Fruit fly (Drosophila melanogaster): ENCODE data around the gene robo2.

Gene robo2

DNA sequence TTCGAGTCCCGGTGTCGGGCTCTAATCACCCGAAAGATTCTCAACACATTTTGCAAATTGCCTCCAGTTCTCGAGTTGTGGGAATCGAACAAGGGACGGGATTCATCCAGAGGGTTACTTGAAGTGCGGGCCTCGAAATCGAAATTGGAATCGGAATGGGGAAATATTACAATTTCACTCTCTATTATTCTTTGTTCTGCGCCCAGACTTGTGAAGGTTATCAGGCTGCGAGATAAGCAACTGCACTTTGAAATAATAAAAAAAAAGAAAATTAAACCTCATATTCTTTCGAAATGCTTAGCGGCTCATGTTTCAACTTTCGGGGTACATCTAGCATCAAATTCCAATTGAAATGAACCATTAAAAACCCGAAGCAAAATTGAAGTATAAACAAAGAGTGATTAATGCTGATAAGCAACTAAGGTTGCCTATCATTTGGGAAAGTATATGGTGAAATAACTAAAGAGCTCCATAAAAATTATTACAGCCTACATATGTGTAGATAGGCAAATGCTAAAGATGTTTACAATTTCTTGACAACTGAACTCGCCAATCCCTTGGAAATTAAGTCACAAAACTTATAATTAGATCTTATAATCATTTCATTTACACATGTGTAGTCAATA is 21.9 kb upstream of the robo2 start, which contains the start of gene CG43402:
Gene CG43402, plus strand, starts transcription at position 576 of the 626 bp plus-strand sequence.
- TF ChIP-seq noc (tag; optimal IDR thresholded peaks at IDR 0.05): no peak

DNA sequence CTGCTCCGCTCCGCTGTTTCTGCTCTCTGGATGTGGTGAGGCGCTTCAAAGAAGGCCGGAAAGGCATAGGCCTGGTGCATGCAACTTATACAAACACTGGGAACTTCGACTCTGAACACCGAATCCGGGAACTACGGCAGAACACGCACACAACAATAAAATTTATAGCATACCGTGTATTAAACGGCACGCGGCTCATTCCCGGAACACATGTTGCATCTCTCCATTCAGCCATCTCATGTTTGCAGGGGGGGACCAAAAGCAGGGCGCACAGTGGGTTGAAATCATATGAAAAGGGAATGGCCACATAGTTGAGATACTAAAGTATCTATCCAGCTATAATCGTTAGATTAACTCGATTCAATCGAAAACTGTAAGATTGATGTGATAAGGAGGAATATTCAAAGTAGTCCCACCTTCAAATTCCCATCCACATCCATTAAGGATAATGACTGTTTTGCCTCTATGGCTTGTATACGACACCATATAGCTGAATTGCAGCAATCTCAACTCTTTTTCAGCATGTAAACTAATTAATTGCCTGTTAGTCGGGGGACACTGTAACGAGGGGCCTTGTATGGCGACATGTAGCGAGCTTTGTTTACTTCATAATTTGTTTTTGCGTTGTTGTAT is 19.7 kb upstream of the robo2 start:
- no peak for TF ChIP-seq noc (tag; optimal IDR thresholded peaks at IDR 0.05)

DNA sequence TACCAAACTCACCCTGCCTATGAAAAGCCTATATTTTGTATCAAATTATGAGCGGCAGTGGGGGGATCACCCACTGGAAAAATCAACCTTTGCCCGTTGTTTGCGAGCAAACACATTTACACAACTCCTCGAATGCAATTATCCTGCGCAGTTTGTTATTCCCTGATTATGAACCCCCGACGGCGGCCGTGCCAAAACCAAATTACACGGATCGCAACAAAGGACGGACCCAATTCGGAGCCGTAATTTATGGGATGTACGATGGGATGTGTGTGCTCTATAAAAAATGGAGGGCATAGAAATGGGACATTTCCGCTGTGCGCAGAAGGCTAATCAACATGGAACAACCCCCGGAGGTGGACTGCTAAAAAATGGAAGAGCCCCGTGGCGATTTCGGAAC is 15.2 kb upstream of the robo2 start:
- no peak for TF ChIP-seq noc (tag; optimal IDR thresholded peaks at IDR 0.05)

DNA sequence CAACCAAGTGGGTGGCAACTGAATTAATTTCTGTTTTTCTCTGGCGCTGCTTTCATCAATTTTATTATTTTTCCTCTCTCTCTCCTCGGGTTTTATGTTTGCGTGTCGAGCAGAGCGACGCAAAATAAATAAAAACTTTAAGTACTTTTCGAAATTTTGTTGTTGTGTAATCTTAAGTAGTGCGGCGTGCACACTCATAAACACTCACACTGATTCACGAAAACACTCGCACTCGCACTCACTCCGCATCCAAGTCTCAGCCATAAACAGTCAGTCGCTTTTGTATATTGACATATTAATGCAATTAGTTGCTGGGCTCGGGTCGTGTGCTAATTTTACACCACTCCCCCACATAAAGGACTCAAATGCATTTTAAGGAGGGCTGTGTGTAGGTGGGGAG is 14.7 kb upstream of the robo2 start:
- no peak for TF ChIP-seq noc (tag; optimal IDR thresholded peaks at IDR 0.05)

DNA sequence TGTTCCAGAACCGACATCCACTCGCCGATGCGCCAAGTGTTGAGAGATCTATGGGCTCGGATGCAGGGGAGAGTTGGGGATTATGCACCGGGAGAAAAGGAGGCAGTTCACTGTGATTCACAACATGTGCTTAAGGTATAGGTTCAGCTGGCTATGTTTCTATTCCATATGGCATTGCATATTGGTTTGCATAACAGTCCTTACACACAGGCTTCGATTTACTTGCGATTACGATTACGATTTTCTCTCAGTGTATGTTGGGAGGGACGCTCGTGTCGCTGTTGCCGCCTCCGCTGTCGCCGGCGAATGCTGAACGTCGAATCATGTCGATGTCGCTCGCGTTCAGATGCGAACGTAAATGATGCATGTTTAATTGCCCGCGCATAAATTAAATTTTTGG is 13.5 kb upstream of the robo2 start:
- TF ChIP-seq noc (tag; optimal IDR thresholded peaks at IDR 0.05): no peak

DNA sequence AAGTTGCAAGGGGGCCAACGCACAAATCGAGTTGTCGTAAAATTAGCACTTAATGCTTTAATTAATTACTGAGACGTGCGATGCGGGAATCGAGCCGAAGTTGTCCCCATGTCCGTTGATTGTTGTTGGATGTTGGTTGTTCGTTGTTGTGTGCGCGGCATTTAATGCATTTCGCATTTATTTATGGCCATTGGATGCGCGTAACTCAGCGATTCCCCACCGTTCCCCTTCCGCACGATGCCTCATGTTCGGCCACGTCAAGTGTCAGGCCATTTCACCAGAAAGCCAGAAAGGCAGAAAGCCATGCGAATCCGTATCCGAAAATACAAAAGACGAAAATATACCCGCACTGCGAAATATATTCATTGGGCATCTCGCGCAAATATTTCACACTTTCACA is 11.2 kb upstream of the robo2 start:
- TF ChIP-seq noc (tag; optimal IDR thresholded peaks at IDR 0.05): no peak

DNA sequence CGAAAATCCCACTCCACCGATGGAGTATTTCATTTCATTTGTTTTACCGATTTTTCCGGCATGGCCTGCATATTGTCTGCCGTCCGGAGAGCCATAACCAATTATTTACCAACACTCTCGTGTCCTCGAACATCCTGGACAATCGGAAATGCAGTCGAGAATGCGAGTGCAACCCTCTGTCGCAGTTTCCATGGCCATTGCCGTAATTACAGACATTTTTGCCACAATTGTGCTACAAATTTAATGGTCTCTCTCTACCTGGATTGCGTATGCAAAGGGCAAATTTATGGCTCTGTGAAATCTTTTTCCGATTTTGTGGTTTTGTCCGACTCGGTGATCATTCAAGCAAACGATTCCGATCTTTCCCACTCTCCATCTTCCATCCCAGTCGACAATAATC is 9.3 kb upstream of the robo2 start:
- no peak for TF ChIP-seq noc (tag; optimal IDR thresholded peaks at IDR 0.05)

DNA sequence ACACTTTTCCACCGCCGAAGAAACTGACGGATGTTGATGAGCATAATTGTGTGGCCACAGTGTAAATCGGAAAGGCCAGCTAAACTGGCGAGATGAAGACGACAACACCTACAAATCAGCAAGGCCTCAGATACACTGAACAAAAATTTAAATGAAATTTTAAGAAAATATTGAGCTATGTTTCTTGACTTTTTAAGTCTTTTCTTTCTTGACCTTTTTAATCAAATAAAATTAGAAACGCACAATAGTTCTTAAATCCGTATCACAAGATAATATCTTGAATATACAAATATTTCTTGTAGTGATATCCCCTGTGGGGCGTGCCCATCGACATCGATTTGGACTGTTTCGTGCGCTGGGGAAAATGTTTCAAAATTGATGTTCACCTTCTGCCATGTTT is 8.0 kb upstream of the robo2 start, which contains the start of gene CG43401:
Gene CG43401, plus strand, starts transcription at position 185 of the 400 bp plus-strand sequence.
- no peak for TF ChIP-seq noc (tag; optimal IDR thresholded peaks at IDR 0.05)

DNA sequence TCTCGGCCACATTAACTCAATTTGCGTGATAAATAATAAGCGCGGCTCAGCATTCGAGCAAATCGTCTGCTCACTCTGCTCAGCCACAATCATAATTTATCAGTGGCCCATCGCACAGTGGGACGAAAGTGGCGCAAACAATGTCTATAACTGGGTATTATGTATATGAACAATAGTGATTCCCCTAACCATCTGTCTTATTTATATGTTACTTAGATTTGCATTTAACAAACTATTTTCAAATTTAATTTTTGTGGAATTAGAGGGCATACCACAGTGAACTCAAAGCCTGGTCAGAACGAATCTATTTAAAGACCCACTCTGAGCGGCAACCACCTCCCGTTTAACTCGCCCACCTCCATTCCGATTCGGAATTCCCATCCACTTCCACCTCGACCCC is 7.5 kb upstream of the robo2 start:
- no peak for TF ChIP-seq noc (tag; optimal IDR thresholded peaks at IDR 0.05)

DNA sequence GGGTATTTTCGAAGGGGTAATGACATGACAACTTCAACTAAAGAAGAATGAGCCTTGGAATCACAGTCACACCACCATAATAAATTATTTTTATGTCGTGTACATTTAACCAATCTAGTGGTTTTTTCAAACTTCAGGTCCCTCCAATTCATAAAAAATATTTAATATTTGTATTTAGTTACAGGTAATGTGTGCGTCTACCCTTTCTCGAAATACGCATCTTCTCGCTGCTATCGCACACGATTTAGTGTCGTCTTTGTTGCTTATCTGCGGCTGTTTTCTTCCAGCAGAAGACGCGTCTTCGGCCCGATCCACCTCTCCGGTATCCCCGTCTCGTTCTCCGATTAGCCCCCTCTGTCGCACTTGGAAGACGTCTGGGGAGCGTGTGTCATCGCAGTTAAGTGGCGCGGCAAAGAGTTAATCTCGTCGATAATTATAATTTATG is 6.6 kb upstream of the robo2 start:
- TF ChIP-seq noc (tag; optimal IDR thresholded peaks at IDR 0.05): no peak

DNA sequence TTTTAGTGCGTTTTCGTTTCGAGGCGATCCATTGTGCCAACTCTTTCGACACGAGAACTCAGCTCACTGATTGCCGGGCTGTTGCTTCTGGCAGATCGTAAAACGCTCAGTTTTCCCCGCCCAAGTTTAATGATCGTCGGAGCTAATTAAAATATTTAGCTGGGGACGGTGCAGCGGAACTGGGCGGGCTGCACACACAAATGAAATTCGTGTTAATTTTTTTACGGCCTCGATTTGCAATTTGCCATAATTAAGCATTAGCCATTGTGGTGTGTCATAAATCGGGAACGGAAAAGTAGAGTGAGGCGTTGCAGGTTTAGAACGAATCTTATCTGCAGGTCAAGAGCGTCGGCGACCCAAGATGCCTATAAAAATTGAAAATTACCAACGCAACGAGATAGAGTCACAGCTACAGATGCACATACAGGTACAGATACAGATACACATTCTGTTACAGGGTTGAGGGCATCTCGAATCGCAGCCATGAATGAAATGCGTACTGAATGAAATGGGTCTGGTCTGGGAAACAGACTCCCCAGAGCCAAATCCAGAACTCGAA is 5.6 kb upstream of the robo2 start:
- no peak for TF ChIP-seq noc (tag; optimal IDR thresholded peaks at IDR 0.05)

DNA sequence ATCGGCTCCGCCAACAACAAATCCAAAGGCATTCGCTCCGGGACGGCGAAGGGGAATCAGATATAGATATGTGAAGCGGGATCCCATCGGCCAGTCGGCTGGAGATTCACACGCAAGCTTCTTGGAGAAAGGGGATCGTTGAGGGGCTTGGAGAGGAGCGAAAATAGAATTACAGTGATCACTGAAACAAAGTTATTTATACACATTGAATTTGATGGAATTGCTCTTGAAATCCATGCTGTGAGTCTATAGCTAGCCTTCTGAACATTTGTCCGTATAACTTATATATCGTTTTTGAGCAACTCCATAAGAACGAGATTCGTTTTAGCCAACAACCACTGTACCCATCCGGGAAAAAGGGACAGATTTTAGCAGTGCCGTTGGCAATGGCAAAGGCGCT is 4.6 kb upstream of the robo2 start:
- peak; percentile 37 for TF ChIP-seq noc (tag; optimal IDR thresholded peaks at IDR 0.05)

DNA sequence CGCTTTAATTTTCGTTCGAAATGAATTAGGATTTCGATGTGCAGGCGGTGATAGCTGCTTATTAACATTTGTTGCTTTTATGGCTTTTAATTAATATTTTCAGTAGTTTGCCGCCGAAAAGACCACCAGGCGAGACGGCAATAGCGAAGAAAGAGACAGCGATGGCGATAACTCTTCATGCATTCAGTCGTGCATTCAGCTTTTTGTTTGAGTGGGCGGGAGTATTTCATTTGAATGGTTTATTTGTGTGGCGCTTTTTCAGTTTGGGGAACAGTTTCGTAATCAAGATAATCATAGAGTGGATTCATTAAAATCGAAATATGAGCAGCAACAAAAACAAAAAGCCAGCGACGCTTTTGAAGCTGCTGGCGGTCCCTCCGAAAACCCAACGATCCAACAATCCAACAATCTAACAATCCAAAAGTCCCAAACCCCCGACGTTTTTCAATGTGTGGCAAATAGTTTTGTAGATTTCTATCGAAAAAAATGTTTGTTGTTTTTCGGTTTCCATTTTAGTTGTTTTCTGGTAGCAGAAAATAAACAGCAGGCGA is 3.7 kb upstream of the robo2 start:
- TF ChIP-seq noc (tag; optimal IDR thresholded peaks at IDR 0.05): no peak

DNA sequence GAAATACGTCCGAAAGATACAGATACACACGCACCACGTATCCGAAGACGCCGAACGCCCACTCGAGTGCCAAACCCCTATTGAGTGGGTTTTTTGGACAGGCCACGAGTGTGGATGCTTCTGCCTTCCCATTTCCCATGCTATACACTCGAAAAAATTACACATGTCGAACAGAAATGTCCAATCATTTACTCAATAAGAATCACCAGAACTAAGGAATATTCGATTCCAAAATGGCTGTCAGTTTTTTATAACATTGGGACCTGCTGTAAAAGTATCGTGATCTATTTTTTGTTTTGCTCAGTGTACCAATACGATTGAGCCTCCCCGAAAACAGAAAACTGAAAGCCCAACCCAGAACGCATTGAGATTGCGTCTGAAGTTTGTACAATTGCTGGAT is 2.5 kb upstream of the robo2 start:
- no peak for TF ChIP-seq noc (tag; optimal IDR thresholded peaks at IDR 0.05)

DNA sequence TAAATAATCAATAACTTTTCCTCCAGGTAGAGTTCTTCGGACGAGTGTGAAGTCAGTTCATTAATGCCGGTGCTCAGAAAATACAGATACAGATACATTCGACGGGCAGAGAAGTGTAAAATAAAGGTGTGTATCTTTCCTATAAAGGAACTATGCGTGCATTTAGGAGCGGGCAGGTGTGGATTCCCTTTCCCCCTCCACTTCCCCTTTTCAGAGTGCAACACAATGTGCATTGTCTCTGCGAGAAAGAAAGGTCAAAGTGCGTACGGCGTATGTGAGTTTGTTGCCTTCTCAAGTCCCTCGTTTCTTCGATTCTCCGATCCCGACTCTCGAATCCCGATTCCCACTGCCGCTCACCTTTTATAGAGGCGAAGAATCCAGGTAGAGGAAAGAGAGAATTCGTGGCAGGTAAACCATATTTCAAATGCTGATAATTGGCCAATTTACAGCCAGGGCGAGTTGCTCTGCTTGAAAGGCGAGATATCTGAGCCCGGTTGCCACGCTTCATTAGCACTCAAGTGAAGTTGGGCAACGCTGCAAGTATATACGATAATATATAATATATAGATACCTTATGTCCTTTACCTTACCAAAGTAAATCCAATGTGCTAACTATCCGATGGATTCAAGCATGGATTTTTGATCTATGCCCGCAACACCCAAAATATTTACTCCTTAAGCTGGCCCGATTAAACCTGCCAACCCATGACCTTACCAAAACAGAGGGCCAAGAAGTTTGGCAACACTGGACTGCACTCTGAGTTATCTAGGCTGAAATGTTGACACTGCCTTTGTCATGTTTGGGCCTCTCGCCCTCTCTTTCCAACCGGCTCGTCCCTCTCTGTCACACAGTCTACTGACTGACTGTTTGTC is 1.4 kb upstream of the robo2 start:
- TF ChIP-seq noc (tag; optimal IDR thresholded peaks at IDR 0.05): no peak

DNA sequence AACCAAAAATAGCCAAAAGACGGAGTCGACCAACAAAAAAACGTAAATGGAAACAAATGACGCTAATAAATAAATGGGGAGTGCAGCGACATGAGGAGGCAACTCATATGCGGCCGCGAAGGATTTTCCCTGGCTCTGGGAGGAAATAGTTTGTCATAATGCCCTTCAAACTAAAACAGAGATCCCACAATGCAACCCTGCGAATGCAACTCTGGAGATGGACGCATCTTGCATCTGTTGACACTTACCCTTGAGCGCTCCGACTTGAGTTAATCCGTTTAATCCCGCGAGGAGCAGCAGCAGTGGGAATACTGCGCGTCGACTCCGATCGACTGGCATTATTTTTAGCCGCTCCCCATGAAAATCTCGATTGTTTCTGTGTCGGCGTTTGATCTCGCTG is 597 bp downstream of the robo2 start:
- TF ChIP-seq noc (tag; optimal IDR thresholded peaks at IDR 0.05): no peak

Measured in whole organism, larva.